Worm (Caenorhabditis elegans): ENCODE measurements around the gene srd-12.
A peak's percentile ranks its signal among the peaks of the same experiment; 100 is the strongest.

The srd-12 gene

DNA sequence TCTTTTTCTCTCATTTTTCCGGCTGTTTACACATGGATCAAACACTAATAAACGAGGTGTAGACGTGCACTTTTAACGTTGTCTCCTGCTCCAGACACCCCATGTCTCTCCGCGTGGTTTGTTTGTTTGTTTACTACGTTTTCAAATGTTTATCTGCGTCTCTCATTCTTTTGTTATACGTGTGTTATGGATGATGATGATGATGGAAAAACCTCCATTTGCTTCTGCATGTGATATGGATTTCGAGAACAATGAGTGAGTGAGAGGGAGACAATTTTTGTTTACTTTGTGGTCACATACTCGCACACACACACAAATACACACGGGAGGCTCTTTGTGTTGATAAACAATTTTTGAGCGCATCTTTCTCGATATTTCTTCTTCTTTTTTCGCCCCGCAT is 25.6 kb downstream of the srd-12 start (continued):
- TF ChIP-seq unc-130 (tag; optimal IDR thresholded peaks at IDR 0.05): no peak
- TF ChIP-seq lin-39 (tag; optimal IDR thresholded peaks at IDR 0.05): no peak
- no peak for TF ChIP-seq ztf-11 (tag; optimal IDR thresholded peaks at IDR 0.05)
- TF ChIP-seq unc-86 (tag; optimal IDR thresholded peaks at IDR 0.05): no peak
- TF ChIP-seq grh-1 (GFP tag; IDR thresholded peaks at IDR 0.05): no peak
- TF ChIP-seq vab-15 (tag; optimal IDR thresholded peaks at IDR 0.05): peak; percentile 40
- peak; percentile 87 for TF ChIP-seq ztf-4 (tag; optimal IDR thresholded peaks at IDR 0.05)
- peak; percentile 73 for TF ChIP-seq ceh-8 (GFP tag; optimal IDR thresholded peaks at IDR 0.05)
- peak; percentile 2 for TF ChIP-seq dsc-1 (tag; optimal IDR thresholded peaks at IDR 0.05)
- no peak for TF ChIP-seq zip-4 (GFP tag; optimal IDR thresholded peaks at IDR 0.05)
- TF ChIP-seq nhr-85 (tag): no peak
- no peak for TF ChIP-seq unc-62 (GFP tag; optimal IDR thresholded peaks at IDR 0.05)
- no peak for TF ChIP-seq ceh-63 (GFP tag; optimal IDR thresholded peaks at IDR 0.05)
- TF ChIP-seq hlh-4 (tag; optimal IDR thresholded peaks at IDR 0.05): no peak
- TF ChIP-seq nhr-77 (tag; optimal IDR thresholded peaks at IDR 0.05): peak; percentile 38
- no peak for TF ChIP-seq unc-98 (GFP tag; IDR thresholded peaks at IDR 0.05)
- TF ChIP-seq swsn-7 (tag; optimal IDR thresholded peaks at IDR 0.05): peak; percentile 64
- no peak for TF ChIP-seq ets-5 (GFP tag; IDR thresholded peaks at IDR 0.05)
- peak; percentile 89 for TF ChIP-seq irx-1 (tag; optimal IDR thresholded peaks at IDR 0.05)
- TF ChIP-seq jun-1 (tag; optimal IDR thresholded peaks at IDR 0.05): peak; percentile 27
- no peak for TF ChIP-seq blmp-1 (tag; optimal IDR thresholded peaks at IDR 0.05)
- peak in 1 of 2 experiments; percentile 57 for TF ChIP-seq lin-35 (GFP tag; optimal IDR thresholded peaks at IDR 0.05)
- peak; percentile 52 for TF ChIP-seq nhr-19 (GFP tag; conservative IDR thresholded peaks at IDR 0.05)
- TF ChIP-seq unc-30 (tag; optimal IDR thresholded peaks at IDR 0.05): no peak
- TF ChIP-seq ces-1 (GFP tag; optimal IDR thresholded peaks at IDR 0.05): no peak
- no peak for TF ChIP-seq Y116A8C.19 (tag; optimal IDR thresholded peaks at IDR 0.05; ENCODE audit: borderline replicate concordance)
- no peak for TF ChIP-seq hlh-17 (GFP tag; optimal IDR thresholded peaks at IDR 0.05; ENCODE audit: borderline replicate concordance)
- TF ChIP-seq aha-1 (tag; optimal IDR thresholded peaks at IDR 0.05): peak; percentile 18
- TF ChIP-seq nhr-28 (tag; optimal IDR thresholded peaks at IDR 0.05): no peak
- peak; percentile 68 for TF ChIP-seq elt-2 (tag; optimal IDR thresholded peaks at IDR 0.05)
- peak; percentile 70 for TF ChIP-seq xbp-1 (tag; optimal IDR thresholded peaks at IDR 0.05)
- peak; percentile 5; the same call in 1 of the 2 replicates for TF ChIP-seq isw-1 (GFP tag; IDR thresholded peaks at IDR 0.05)
- TF ChIP-seq lin-14 (GFP tag; optimal IDR thresholded peaks at IDR 0.05): peak; percentile 93
- peak; percentile 77 for TF ChIP-seq nhr-20 (tag; optimal IDR thresholded peaks at IDR 0.05)
- peak in 1 of 2 experiments; percentile 73 for TF ChIP-seq mdl-1 (tag; optimal IDR thresholded peaks at IDR 0.05)
- no peak for TF ChIP-seq alr-1 (tag; optimal IDR thresholded peaks at IDR 0.05; ENCODE audit: borderline replicate concordance)
- peak; percentile 87 for TF ChIP-seq fkh-8 (tag; optimal IDR thresholded peaks at IDR 0.05)
- TF ChIP-seq pqm-1 (tag; optimal IDR thresholded peaks at IDR 0.05): no peak
- TF ChIP-seq lir-3 (tag; optimal IDR thresholded peaks at IDR 0.05; ENCODE audit: poor library complexity): peak; percentile 29
- TF ChIP-seq ama-1 (optimal IDR thresholded peaks at IDR 0.05): no peak
- TF ChIP-seq rnt-1 (tag; optimal IDR thresholded peaks at IDR 0.05): peak; percentile 14
- TF ChIP-seq ceh-88 (GFP tag; IDR thresholded peaks at IDR 0.05): 0 out of 2 replicates have a peak, but pooled peaks have one; percentile 27
- peak; percentile 60 for TF ChIP-seq mef-2 (tag; optimal IDR thresholded peaks at IDR 0.05)
- TF ChIP-seq nhr-71 (tag; optimal IDR thresholded peaks at IDR 0.05): peak; percentile 92
- no peak for TF ChIP-seq sptf-1 (tag; optimal IDR thresholded peaks at IDR 0.05)
- TF ChIP-seq sup-37 (GFP tag; optimal IDR thresholded peaks at IDR 0.05): peak; percentile 32
- peak; percentile 72 for TF ChIP-seq C16A3.4 (tag; optimal IDR thresholded peaks at IDR 0.05)
- no peak for TF ChIP-seq aly-2 (tag; optimal IDR thresholded peaks at IDR 0.05)
- no peak for TF ChIP-seq F16B12.6 (tag; optimal IDR thresholded peaks at IDR 0.05)
- no peak for TF ChIP-seq tlp-1 (tag; optimal IDR thresholded peaks at IDR 0.05)
- no peak for TF ChIP-seq lin-15B (tag; optimal IDR thresholded peaks at IDR 0.05)
- TF ChIP-seq snpc-4 (tag; optimal IDR thresholded peaks at IDR 0.05): peak; percentile 51
